Worm (Caenorhabditis elegans) whole organism, L1 larva: Measurements from ENCODE around the gene col-83.
A peak's percentile ranks its signal among the peaks of the same experiment; 100 is the strongest.

Source experiments
- C34B4.2 ChIP-seq: sonication (generic microtip); optimal IDR thresholded peaks from 2 replicates; lab custom pipeline; 2017; ENCODE audit warnings: mild to moderate bottlenecking, missing genetic modification characterization, missing compliant biosample characterization
- ama-1 ChIP-seq: fragments of 150-350 bp; optimal IDR thresholded peaks from 2 replicates; lab custom pipeline; 2014
- efl-1 ChIP-seq, 4 experiments: fragments of 150-350 bp; optimal IDR thresholded peaks in 3 of 4; peaks in 1 of 4; 1 replicate in 1 of 4; 2 replicates in 3 of 4; lab custom pipeline; 2014; ENCODE audit warnings: missing biosample characterization in 2 of 4, missing genetic modification characterization in 2 of 4, missing genetic modification reagents in 2 of 4
- elt-3 ChIP-seq, 6 experiments: fragments of 150-350 bp in 1 of 6; sonication (generic microtip); optimal IDR thresholded peaks; 2 replicates each; lab custom pipeline; 2017 to 2018; ENCODE audit warnings: missing biosample characterization in 6 of 6, missing genetic modification characterization in 6 of 6, inconsistent platforms in 1 of 6
- fos-1 ChIP-seq: fragments of 150-350 bp; optimal IDR thresholded peaks from 2 replicates; lab custom pipeline; 2014; ENCODE audit warnings: missing biosample characterization, missing genetic modification characterization
- jun-1 ChIP-seq: fragments of 150-350 bp; optimal IDR thresholded peaks from 2 replicates; lab custom pipeline; 2014; ENCODE audit warnings: missing biosample characterization, missing genetic modification reagents, missing genetic modification characterization
- nhr-12 ChIP-seq: sonication (generic microtip); optimal IDR thresholded peaks from 2 replicates; lab custom pipeline; 2017; ENCODE audit warnings: missing biosample characterization, missing genetic modification characterization
- nhr-77 ChIP-seq: fragments of 150-350 bp; optimal IDR thresholded peaks from 2 replicates; lab custom pipeline; 2014; ENCODE audit warnings: missing biosample characterization, missing genetic modification characterization
- snpc-4 ChIP-seq: fragments of 150-350 bp; optimal IDR thresholded peaks from 2 replicates; lab custom pipeline; 2014; ENCODE audit warnings: missing biosample characterization, missing genetic modification characterization
- sup-37 ChIP-seq: fragments of 200-800 bp; sonication (Bioruptor generic); optimal IDR thresholded peaks from 2 replicates; lab custom pipeline; 2018; ENCODE audit warnings: mild to moderate bottlenecking, missing genetic modification characterization, missing compliant biosample characterization
- tbx-2 ChIP-seq: sonication (generic microtip); optimal IDR thresholded peaks from 2 replicates; lab custom pipeline; 2016; ENCODE audit warnings: missing genetic modification characterization, missing compliant biosample characterization
- unc-62 ChIP-seq: fragments of 150-350 bp; optimal IDR thresholded peaks from 2 replicates; lab custom pipeline; 2014; ENCODE audit warnings: missing biosample characterization, missing genetic modification reagents, missing genetic modification characterization
- unc-86 ChIP-seq: sonication (generic microtip); optimal IDR thresholded peaks from 2 replicates; lab custom pipeline; 2016; ENCODE audit warnings: missing genetic modification characterization, missing compliant biosample characterization

DNA sequence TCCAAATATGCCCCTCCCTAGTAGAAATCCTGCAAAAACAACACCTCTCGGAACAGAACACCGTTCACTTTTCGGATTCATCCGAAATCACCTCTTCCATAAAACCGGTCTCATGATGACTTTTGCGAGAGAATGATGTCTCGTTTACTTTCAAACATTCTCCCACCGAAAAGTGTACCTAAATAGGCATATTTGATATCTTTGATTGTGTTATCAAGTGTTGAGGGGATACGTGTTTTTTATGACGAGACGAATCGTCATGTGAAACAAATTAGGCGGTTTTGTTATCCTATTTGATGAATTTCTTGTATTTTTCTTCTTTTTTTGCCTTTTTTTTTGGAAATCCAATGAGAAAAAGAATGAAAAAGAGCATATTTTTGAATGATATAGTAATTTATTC is 30.6 kb downstream of the col-83 start:
- TF ChIP-seq unc-86 (tag; lab: Kevin White, UChicago), result no peak
- TF ChIP-seq jun-1 (tag; lab: Kevin White, UChicago), result no peak
- no peak for TF ChIP-seq unc-62 (GFP tag; lab: Kevin White, UChicago)
- no peak for TF ChIP-seq nhr-12 (tag; lab: Kevin White, UChicago)
- TF ChIP-seq snpc-4, result no peak
- TF ChIP-seq tbx-2, result no peak
- peak in 1 of 6 experiments; percentile 77 for TF ChIP-seq elt-3 (tag; optimal IDR thresholded peaks at IDR 0.05; lab: Kevin White, UChicago)
- peak in 1 of 2 experiments; percentile 13 for TF ChIP-seq efl-1 (optimal IDR thresholded peaks at IDR 0.05; lab: Kevin White, UChicago)
- peak in 1 of 2 experiments; percentile 17 for TF ChIP-seq efl-1 (GFP tag; optimal IDR thresholded peaks at IDR 0.05 in 1 of 2; lab: Kevin White, UChicago)
- no peak for TF ChIP-seq C34B4.2 (tag; lab: Kevin White, UChicago)
- TF ChIP-seq fos-1, result no peak
- peak; percentile 32 for TF ChIP-seq ama-1 (lab: Kevin White, UChicago)
- TF ChIP-seq sup-37 (GFP tag; lab: Kevin White, UChicago), result no peak
- TF ChIP-seq nhr-77 (tag; lab: Kevin White, UChicago), result no peak
